Worm (Caenorhabditis elegans) whole organism, L2 larva: ENCODE data around the gene ZK813.4.

Source experiments
- C34F6.9 ChIP-seq: fragments of 150-350 bp; optimal IDR thresholded peaks from 2 replicates; lab custom pipeline; 2014; ENCODE audit warnings: missing biosample characterization, missing genetic modification characterization
- F13H6.1 ChIP-seq: sonication (generic microtip); optimal IDR thresholded peaks from 2 replicates; lab custom pipeline; 2016; ENCODE audit warnings: missing genetic modification characterization, missing compliant biosample characterization
- R02D3.7 ChIP-seq: fragments of 150-350 bp; optimal IDR thresholded peaks from 2 replicates; lab custom pipeline; 2014; ENCODE audit warnings: missing biosample characterization, missing genetic modification characterization
- Y55F3AM.14 ChIP-seq: fragments of 200-800 bp; sonication (Bioruptor generic); optimal IDR thresholded peaks from 2 replicates; lab custom pipeline; 2018; ENCODE audit warnings: mild to moderate bottlenecking, missing genetic modification characterization, missing compliant biosample characterization
- ZK546.5 ChIP-seq: sonication (generic microtip); optimal IDR thresholded peaks from 2 replicates; lab custom pipeline; 2017; ENCODE audit warnings: missing biosample characterization, missing genetic modification characterization
- alr-1 ChIP-seq: fragments of 150-350 bp; optimal IDR thresholded peaks from 2 replicates; lab custom pipeline; 2014; ENCODE audit warnings: missing biosample characterization, missing genetic modification characterization
- blmp-1 ChIP-seq: sonication (generic microtip); optimal IDR thresholded peaks from 2 replicates; lab custom pipeline; 2017; ENCODE audit warnings: missing genetic modification characterization, mild to moderate bottlenecking, missing compliant biosample characterization, antibody characterized with exemption, moderate library complexity; ENCODE audit not compliant: insufficient read depth
- ceh-16 ChIP-seq: fragments of 150-350 bp; optimal IDR thresholded peaks from 2 replicates; lab custom pipeline; 2014; ENCODE audit warnings: missing biosample characterization, missing genetic modification characterization
- crh-2 ChIP-seq: sonication (generic microtip); optimal IDR thresholded peaks from 2 replicates; lab custom pipeline; 2017; ENCODE audit warnings: missing biosample characterization, missing genetic modification characterization
- egl-27 ChIP-seq: sonication (generic microtip); optimal IDR thresholded peaks from 3 replicates; lab custom pipeline; 2017; ENCODE audit warnings: missing biosample characterization, missing genetic modification reagents, missing genetic modification characterization
- elt-3 ChIP-seq: sonication (generic microtip); optimal IDR thresholded peaks from 2 replicates; lab custom pipeline; 2017; ENCODE audit warnings: missing biosample characterization, missing genetic modification characterization
- fos-1 ChIP-seq: fragments of 150-350 bp; optimal IDR thresholded peaks from 2 replicates; lab custom pipeline; 2014; ENCODE audit warnings: missing biosample characterization, missing genetic modification characterization
- gmeb-1 ChIP-seq: fragments of 150-350 bp; optimal IDR thresholded peaks from 2 replicates; lab custom pipeline; 2014; ENCODE audit warnings: missing biosample characterization, missing genetic modification characterization
- lin-39 ChIP-seq: fragments of 150-350 bp; optimal IDR thresholded peaks from 2 replicates; lab custom pipeline; 2014; ENCODE audit warnings: missing biosample characterization, missing genetic modification reagents, missing genetic modification characterization
- mab-5 ChIP-seq: fragments of 150-350 bp; optimal IDR thresholded peaks from 2 replicates; lab custom pipeline; 2014; ENCODE audit warnings: missing biosample characterization, missing genetic modification characterization
- mbf-1 ChIP-seq: sonication (generic microtip); optimal IDR thresholded peaks from 2 replicates; lab custom pipeline; 2017; ENCODE audit warnings: missing biosample characterization, missing genetic modification characterization
- nhr-10 ChIP-seq: sonication (generic microtip); optimal IDR thresholded peaks from 2 replicates; lab custom pipeline; 2017; ENCODE audit warnings: missing biosample characterization, missing genetic modification characterization
- nhr-12 ChIP-seq: fragments of 150-350 bp; optimal IDR thresholded peaks from 2 replicates; lab custom pipeline; 2014; ENCODE audit warnings: missing biosample characterization, missing genetic modification characterization
- nhr-129 ChIP-seq: fragments of 150-350 bp; optimal IDR thresholded peaks from 2 replicates; lab custom pipeline; 2014; ENCODE audit warnings: missing biosample characterization, missing genetic modification characterization
- nhr-21 ChIP-seq: fragments of 150-350 bp; optimal IDR thresholded peaks from 2 replicates; lab custom pipeline; 2014; ENCODE audit warnings: missing biosample characterization, missing genetic modification characterization
- nhr-237 ChIP-seq: fragments of 150-350 bp; optimal IDR thresholded peaks from 2 replicates; lab custom pipeline; 2014; ENCODE audit warnings: missing biosample characterization, missing genetic modification characterization
- nhr-25 ChIP-seq: fragments of 150-350 bp; sonication (generic microtip); optimal IDR thresholded peaks from 3 replicates; lab custom pipeline; 2014; ENCODE audit warnings: missing biosample characterization, missing genetic modification characterization
- nhr-6 ChIP-seq: fragments of 150-350 bp; optimal IDR thresholded peaks from 2 replicates; lab custom pipeline; 2014; ENCODE audit warnings: missing biosample characterization, missing genetic modification characterization
- peb-1 ChIP-seq: fragments of 150-350 bp; optimal IDR thresholded peaks from 2 replicates; lab custom pipeline; 2014; ENCODE audit warnings: missing biosample characterization, missing genetic modification characterization
- sem-4 ChIP-seq: fragments of 150-350 bp; optimal IDR thresholded peaks from 2 replicates; lab custom pipeline; 2014; ENCODE audit warnings: missing biosample characterization, missing genetic modification reagents, missing genetic modification characterization
- skn-1 ChIP-seq: sonication (generic microtip); optimal IDR thresholded peaks from 2 replicates; lab custom pipeline; 2017; ENCODE audit warnings: missing biosample characterization, missing genetic modification characterization
- sma-3 ChIP-seq: sonication (generic microtip); optimal IDR thresholded peaks from 2 replicates; lab custom pipeline; 2016; ENCODE audit warnings: missing genetic modification reagents, missing genetic modification characterization, missing compliant biosample characterization
- sma-9 ChIP-seq, 2 experiments: fragments of 150-350 bp in 1 of 2; sonication (generic microtip) in 1 of 2; optimal IDR thresholded peaks; 2 replicates each; lab custom pipeline; 2014 to 2016; ENCODE audit warnings: missing genetic modification characterization in 2 of 2, mild to moderate bottlenecking in 1 of 2, missing biosample characterization in 1 of 2, missing compliant biosample characterization in 1 of 2, missing genetic modification reagents in 1 of 2, moderate library complexity in 1 of 2
- snpc-4 ChIP-seq: fragments of 150-350 bp; optimal IDR thresholded peaks from 2 replicates; lab custom pipeline; 2014; ENCODE audit warnings: missing biosample characterization, missing genetic modification characterization
- unc-39 ChIP-seq: fragments of 150-350 bp; optimal IDR thresholded peaks from 2 replicates; lab custom pipeline; 2014; ENCODE audit warnings: missing biosample characterization, missing genetic modification characterization
- unc-55 ChIP-seq: fragments of 150-350 bp; sonication (generic microtip); optimal IDR thresholded peaks from 3 replicates; lab custom pipeline; 2014; ENCODE audit warnings: missing biosample characterization, missing genetic modification reagents, missing genetic modification characterization
- zag-1 ChIP-seq: fragments of 150-350 bp; optimal IDR thresholded peaks from 2 replicates; lab custom pipeline; 2014; ENCODE audit warnings: missing biosample characterization, missing genetic modification characterization
- ztf-1 ChIP-seq: fragments of 200-800 bp; sonication (Bioruptor generic); conservative IDR thresholded peaks from 2 replicates; pipeline ENCODE4 v1.3.6; 2022; ENCODE audit warnings: missing genetic modification characterization, missing compliant biosample characterization
- ztf-11 ChIP-seq: sonication (generic microtip); optimal IDR thresholded peaks from 2 replicates; lab custom pipeline; 2017; ENCODE audit warnings: missing biosample characterization, missing genetic modification characterization

The ZK813.4 gene

DNA sequence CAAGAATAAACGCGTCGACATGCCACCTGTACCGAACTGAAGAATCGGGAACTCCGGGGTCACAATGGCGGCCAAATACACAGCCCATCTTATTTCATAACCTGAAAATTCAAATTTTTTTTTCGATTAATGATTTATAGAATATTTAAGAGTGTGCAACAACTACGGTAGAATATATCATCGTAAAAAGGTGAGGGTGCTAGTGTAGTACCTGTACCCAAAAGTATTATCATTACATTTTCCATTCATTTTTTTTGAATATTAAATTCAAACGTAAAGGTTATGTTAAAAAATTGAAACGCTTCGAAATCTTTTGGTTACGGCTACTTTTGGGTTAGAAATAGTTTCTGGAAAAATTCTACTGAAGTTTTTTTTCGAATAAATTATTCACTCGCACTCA is at the start of gene ZK813.4:
ZK813.4 (minus strand) TSS at position 101 of the 400 bp plus-strand sequence.
- TF ChIP-seq skn-1 (tag; lab: Kevin White, UChicago) (no peak), unc-39 (tag; lab: Kevin White, UChicago) (no peak), ZK546.5 (tag; lab: Kevin White, UChicago) (no peak), gmeb-1 (tag; lab: Kevin White, UChicago) (no peak), ztf-11 (tag; lab: Kevin White, UChicago) (no peak), nhr-6 (tag; lab: Kevin White, UChicago) (no peak), snpc-4 (no peak), C34F6.9 (tag; lab: Kevin White, UChicago) (no peak), crh-2 (tag; lab: Kevin White, UChicago) (no peak), blmp-1 (tag; lab: Kevin White, UChicago) (no peak), ceh-16 (tag; lab: Kevin White, UChicago) (no peak)

DNA sequence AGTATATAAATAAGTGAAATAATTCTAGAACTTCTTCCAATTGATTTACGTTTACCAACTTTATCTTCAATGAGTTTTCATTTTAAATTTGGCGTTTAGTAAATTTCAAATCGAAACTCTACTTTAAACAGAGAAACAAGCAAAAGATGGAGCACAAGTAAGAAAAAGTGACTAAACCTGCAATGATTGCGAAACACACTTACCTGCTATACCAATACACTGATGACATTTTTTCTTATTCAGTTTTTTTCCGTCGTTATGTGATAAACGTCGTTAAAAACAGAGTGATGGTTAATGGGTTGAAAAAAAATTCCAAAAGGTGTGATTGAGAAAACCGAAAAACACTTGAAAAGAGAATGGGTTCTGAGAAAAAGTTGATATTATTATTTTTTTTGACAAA is 43.9 kb upstream of the ZK813.4 start:
- no peak for TF ChIP-seq elt-3
- TF ChIP-seq alr-1 (tag; lab: Kevin White, UChicago), result no peak
- TF ChIP-seq unc-55 (GFP tag; lab: Kevin White, UChicago), result no peak
- no peak for TF ChIP-seq R02D3.7 (tag; lab: Kevin White, UChicago)
- TF ChIP-seq fos-1 (tag; lab: Kevin White, UChicago), result peak; percentile 60

DNA sequence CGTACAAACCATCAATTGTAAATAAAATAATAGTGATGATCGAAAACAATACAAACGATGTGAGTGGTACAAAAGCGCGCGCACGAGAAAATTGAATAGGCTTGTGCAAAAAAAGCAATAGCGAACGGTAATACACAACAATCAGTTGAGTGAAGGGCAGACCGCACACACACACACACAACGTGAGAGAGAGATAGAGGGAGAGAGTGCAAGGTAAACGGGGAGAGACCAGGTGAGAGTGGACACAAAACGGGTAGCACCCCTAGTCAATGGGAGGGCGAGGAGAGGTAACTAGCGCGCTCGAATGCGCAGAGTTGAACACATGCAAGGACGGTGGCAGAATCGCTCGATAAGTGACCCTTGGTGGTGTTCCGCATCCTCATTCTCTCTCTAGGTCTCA is 42.3 kb upstream of the ZK813.4 start:
- peak; percentile 7 for TF ChIP-seq crh-2 (tag; lab: Kevin White, UChicago)
- TF ChIP-seq nhr-25 (tag; lab: Kevin White, UChicago), result peak; percentile 3
- TF ChIP-seq ZK546.5 (tag; lab: Kevin White, UChicago), result no peak
- TF ChIP-seq F13H6.1, result peak; percentile 39
- peak; percentile 6 for TF ChIP-seq sma-3 (GFP tag; lab: Kevin White, UChicago)
- TF ChIP-seq fos-1 (tag; lab: Kevin White, UChicago), result peak; percentile 70
- TF ChIP-seq sma-9 (GFP tag; optimal IDR thresholded peaks at IDR 0.05; lab: Kevin White, UChicago), result peak; percentile 14
- TF ChIP-seq sma-9 (tag; optimal IDR thresholded peaks at IDR 0.05; lab: Kevin White, UChicago), result no peak
- no peak for TF ChIP-seq ztf-11 (tag; lab: Kevin White, UChicago)
- TF ChIP-seq zag-1, result no peak
- no peak for TF ChIP-seq R02D3.7 (tag; lab: Kevin White, UChicago)
- TF ChIP-seq sem-4 (tag; lab: Kevin White, UChicago), result no peak
- no peak for TF ChIP-seq egl-27 (tag; lab: Kevin White, UChicago)
- TF ChIP-seq nhr-129 (tag; lab: Kevin White, UChicago), result peak; percentile 39
- TF ChIP-seq ceh-16 (tag; lab: Kevin White, UChicago), result peak; percentile 52
- no peak for TF ChIP-seq unc-55 (GFP tag; lab: Kevin White, UChicago)
- TF ChIP-seq, all 48 proteins: peak for 8

DNA sequence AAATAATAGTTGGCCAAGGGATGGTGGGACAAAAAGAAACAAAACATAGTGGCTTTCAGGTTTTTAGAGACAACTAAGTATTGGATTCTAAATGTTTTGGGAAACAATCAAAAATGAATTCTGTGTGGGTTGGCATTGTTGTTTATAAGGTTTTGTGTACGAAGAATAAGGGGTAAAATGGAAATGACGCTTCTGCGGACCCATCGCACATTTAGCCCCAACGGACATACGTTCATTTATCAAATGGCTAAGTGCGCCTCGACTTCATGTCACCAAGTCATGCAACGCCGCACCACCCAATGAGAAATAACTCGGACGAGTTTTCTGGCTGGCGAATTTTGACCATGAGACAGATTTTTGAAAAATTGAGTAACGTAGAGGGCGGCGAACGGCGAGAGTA is 40.4 kb upstream of the ZK813.4 start:
- TF ChIP-seq ztf-1 (GFP tag; lab: Robert Waterston, UW) (no peak), nhr-25 (tag; lab: Kevin White, UChicago) (no peak), ceh-16 (tag; lab: Kevin White, UChicago) (no peak), sma-3 (GFP tag; lab: Kevin White, UChicago) (no peak), nhr-237 (tag; lab: Kevin White, UChicago) (no peak), sem-4 (tag; lab: Kevin White, UChicago) (no peak), Y55F3AM.14 (GFP tag; lab: Kevin White, UChicago) (no peak), nhr-10 (tag; lab: Kevin White, UChicago) (no peak), gmeb-1 (tag; lab: Kevin White, UChicago) (no peak), lin-39 (tag; lab: Kevin White, UChicago) (no peak), blmp-1 (tag; lab: Kevin White, UChicago) (no peak), skn-1 (tag; lab: Kevin White, UChicago) (no peak), nhr-12 (tag; lab: Kevin White, UChicago) (no peak), mbf-1 (tag; lab: Kevin White, UChicago) (no peak), peb-1 (tag; lab: Kevin White, UChicago) (no peak), unc-55 (GFP tag; lab: Kevin White, UChicago) (no peak), nhr-21 (no peak), C34F6.9 (tag; lab: Kevin White, UChicago) (no peak), mab-5 (tag; lab: Kevin White, UChicago) (no peak), R02D3.7 (tag; lab: Kevin White, UChicago) (no peak)
